Worm (Caenorhabditis elegans) whole organism, late embryonic: ENCODE measurements around the gene blos-4.

Experiments used
- ama-1 ChIP-seq: fragments of 150-350 bp; optimal IDR thresholded peaks from 2 replicates; lab custom pipeline; 2014
- hlh-8 ChIP-seq: sonication (generic microtip); optimal IDR thresholded peaks from 2 replicates; lab custom pipeline; 2016; ENCODE audit warnings: missing genotype, missing genetic modification characterization, missing compliant biosample characterization
- sdc-2 ChIP-seq: sonication (generic microtip); optimal IDR thresholded peaks from 2 replicates; lab custom pipeline; 2016; ENCODE audit warnings: missing genotype, missing genetic modification characterization, missing compliant biosample characterization
- tbx-2 ChIP-seq: sonication (generic microtip); optimal IDR thresholded peaks from 2 replicates; lab custom pipeline; 2016; ENCODE audit warnings: missing genetic modification characterization, missing compliant biosample characterization

ce11 chrII:6292527-6292926 lies 47.5 kb downstream of the blos-4 start, which contains the start of gene nyn-3:
- no peak for TF ChIP-seq tbx-2
- TF ChIP-seq hlh-8, result no peak
- no peak for TF ChIP-seq ama-1 (lab: Kevin White, UChicago)
- TF ChIP-seq sdc-2 (tag; lab: Kevin White, UChicago), result no peak
